Worm (Caenorhabditis elegans): Measurements from ENCODE around the gene kin-21.

- TF ChIP-seq lin-13 (GFP tag; optimal IDR thresholded peaks at IDR 0.05) (no peak), ceh-82 (tag; optimal IDR thresholded peaks at IDR 0.05) (no peak), mab-5 (tag; optimal IDR thresholded peaks at IDR 0.05) (no peak), unc-62 (GFP tag; optimal IDR thresholded peaks at IDR 0.05) (no peak), nhr-77 (tag; optimal IDR thresholded peaks at IDR 0.05) (no peak), crh-2 (tag; optimal IDR thresholded peaks at IDR 0.05) (no peak), dmd-4 (tag; optimal IDR thresholded peaks at IDR 0.05) (no peak), ama-1 (optimal IDR thresholded peaks at IDR 0.05) (no peak), elt-1 (tag; optimal IDR thresholded peaks at IDR 0.05) (no peak), skn-1 (tag; optimal IDR thresholded peaks at IDR 0.05) (no peak), nhr-11 (tag; optimal IDR thresholded peaks at IDR 0.05) (no peak), snpc-4 (tag; optimal IDR thresholded peaks at IDR 0.05) (no peak)
These were observed 39.5 kb downstream of the kin-21 start for ce11 chrIV:9872210-9872609.
